Worm (Caenorhabditis elegans) whole organism, late embryonic: ENCODE data around the gene C34C12.2.

Experiments used
- ama-1 ChIP-seq: fragments of 150-350 bp; optimal IDR thresholded peaks from 2 replicates; lab custom pipeline; 2014
- ceh-24 ChIP-seq: sonication (generic microtip); optimal IDR thresholded peaks from 2 replicates; lab custom pipeline; 2016; ENCODE audit warnings: mild to moderate bottlenecking, missing genetic modification characterization, missing compliant biosample characterization
- elt-4 ChIP-seq: sonication (generic microtip); optimal IDR thresholded peaks from 2 replicates; lab custom pipeline; 2016; ENCODE audit warnings: missing genetic modification characterization, missing compliant biosample characterization
- hlh-30 ChIP-seq: sonication (generic microtip); optimal IDR thresholded peaks from 2 replicates; lab custom pipeline; 2017; ENCODE audit warnings: antibody characterized with exemption, missing genetic modification characterization, missing compliant biosample characterization; ENCODE audit not compliant: insufficient read depth
- pha-4 ChIP-seq: fragments of 150-350 bp; optimal IDR thresholded peaks from 2 replicates; lab custom pipeline; 2018; ENCODE audit warnings: missing biosample characterization, missing genetic modification reagents, missing genetic modification characterization
- tbx-2 ChIP-seq: sonication (generic microtip); optimal IDR thresholded peaks from 2 replicates; lab custom pipeline; 2016; ENCODE audit warnings: missing genetic modification characterization, missing compliant biosample characterization
- unc-42 ChIP-seq: sonication (generic microtip); optimal IDR thresholded peaks from 2 replicates; lab custom pipeline; 2016; ENCODE audit warnings: missing genotype, missing genetic modification characterization, missing compliant biosample characterization

- TF ChIP-seq hlh-30 (tag; lab: Kevin White, UChicago) = no peak
- no peak for TF ChIP-seq elt-4
- TF ChIP-seq ceh-24 (tag; lab: Kevin White, UChicago) = no peak
- TF ChIP-seq pha-4 (tag; lab: Kevin White, UChicago) = no peak
- TF ChIP-seq ama-1 (lab: Kevin White, UChicago) = no peak
- no peak for TF ChIP-seq tbx-2
- no peak for TF ChIP-seq unc-42
Observed at ce11 chrIII:3502215-3502838, 48.7 kb downstream of the C34C12.2 start, which contains the start of gene M01F1.8.
